Fruit fly (Drosophila melanogaster): ENCODE measurements around the gene CG34174.

The CG34174 gene

dm6 chr2L:2177312-2177968 is 36.6 kb upstream of the CG34174 start (continued):
- no peak for TF ChIP-seq CG6254 (GFP tag; optimal IDR thresholded peaks at IDR 0.05)
- peak; percentile 36 for TF ChIP-seq CG4820 (GFP tag; optimal IDR thresholded peaks at IDR 0.05)
- peak; percentile 64 for TF ChIP-seq lilli (GFP tag; optimal IDR thresholded peaks at IDR 0.05)
- no peak for TF ChIP-seq gfzf (GFP tag; optimal IDR thresholded peaks at IDR 0.05)
- TF ChIP-seq Gsc (GFP tag; IDR thresholded peaks at IDR 0.05): no peak
- TF ChIP-seq CG15696 (tag; optimal IDR thresholded peaks at IDR 0.05): no peak
- TF ChIP-seq disco-r (GFP tag; optimal IDR thresholded peaks at IDR 0.05): peak; percentile 11
- TF ChIP-seq onecut (GFP tag; IDR thresholded peaks at IDR 0.05): no peak
- TF ChIP-seq tna (GFP tag; IDR thresholded peaks at IDR 0.05; ENCODE audit: partially characterized antibody): no peak
- TF ChIP-seq CG17912 (GFP tag; optimal IDR thresholded peaks at IDR 0.05): no peak
- TF ChIP-seq Hr51 (GFP tag; optimal IDR thresholded peaks at IDR 0.05): peak; percentile 39 to 59
- TF ChIP-seq CG32767 (GFP tag; IDR thresholded peaks at IDR 0.05): 0 out of 2 replicates have a peak, but pooled peaks have one; percentile 20
- no peak for TF ChIP-seq CrebB (tag; optimal IDR thresholded peaks at IDR 0.05)
- TF ChIP-seq Rfx (GFP tag; IDR thresholded peaks at IDR 0.05): peak; percentile 62; the same call in 1 of the 2 replicates
- no peak for TF ChIP-seq CG8290 (GFP tag; optimal IDR thresholded peaks at IDR 0.05)
- peak in 1 of 2 experiments; percentile 40 for TF ChIP-seq CG8290 (tag; optimal IDR thresholded peaks at IDR 0.05)
- TF ChIP-seq CG3065 (GFP tag; optimal IDR thresholded peaks at IDR 0.05): peak; percentile 29
- peak; percentile 28 for TF ChIP-seq CG9609 (GFP tag; optimal IDR thresholded peaks at IDR 0.05)
- no peak for TF ChIP-seq CG14860 (GFP tag; IDR thresholded peaks at IDR 0.05; ENCODE audit: partially characterized antibody)
- TF ChIP-seq gcm (GFP tag; optimal IDR thresholded peaks at IDR 0.05): no peak
- peak; percentile 68 for TF ChIP-seq row (GFP tag; IDR thresholded peaks at IDR 0.05)
- no peak for TF ChIP-seq stwl (tag; optimal IDR thresholded peaks at IDR 0.05)
- no peak for TF ChIP-seq usp (GFP tag; optimal IDR thresholded peaks at IDR 0.05)
- TF ChIP-seq cas (GFP tag; IDR thresholded peaks at IDR 0.05): no peak
- 0 out of 2 replicates have a peak, but pooled peaks have one; percentile 17 for TF ChIP-seq H2.0 (GFP tag; IDR thresholded peaks at IDR 0.05)
- peak; percentile 30 for TF ChIP-seq vfl (GFP tag; optimal IDR thresholded peaks at IDR 0.05)
- no peak for TF ChIP-seq Doc2 (GFP tag; IDR thresholded peaks at IDR 0.05)
- no peak for TF ChIP-seq gsb-n (tag; optimal IDR thresholded peaks at IDR 0.05)
- TF ChIP-seq pfk (GFP tag; optimal IDR thresholded peaks at IDR 0.05): no peak
- peak; percentile 66 for TF ChIP-seq vvl (GFP tag; IDR thresholded peaks at IDR 0.05)
- TF ChIP-seq slou (GFP tag; optimal IDR thresholded peaks at IDR 0.05): peak; percentile 30
- TF ChIP-seq exex (tag; optimal IDR thresholded peaks at IDR 0.05): no peak
- no peak for TF ChIP-seq CG5245 (GFP tag; optimal IDR thresholded peaks at IDR 0.05)
- TF ChIP-seq CG7963 (GFP tag; IDR thresholded peaks at IDR 0.05; ENCODE audit: partially characterized antibody): no peak
- TF ChIP-seq CG1602 (GFP tag; optimal IDR thresholded peaks at IDR 0.05): peak; percentile 39
- peak; percentile 77 for TF ChIP-seq CG4707 (GFP tag; optimal IDR thresholded peaks at IDR 0.05)
- peak; percentile 56 for TF ChIP-seq CG11247 (GFP tag; IDR thresholded peaks at IDR 0.05)
- TF ChIP-seq sqz (GFP tag; optimal IDR thresholded peaks at IDR 0.05): no peak
- TF ChIP-seq seq (GFP tag; IDR thresholded peaks at IDR 0.05): no peak
- no peak for TF ChIP-seq Optix (GFP tag; IDR thresholded peaks at IDR 0.05)
- no peak for TF ChIP-seq Adf1 (GFP tag; IDR thresholded peaks at IDR 0.05)
- TF ChIP-seq NC2β (GFP tag; optimal IDR thresholded peaks at IDR 0.05): peak; percentile 5
- TF ChIP-seq ERR (GFP tag; optimal IDR thresholded peaks at IDR 0.05): no peak
- no peak for TF ChIP-seq dan (GFP tag; IDR thresholded peaks at IDR 0.05)
- peak; percentile 16 for TF ChIP-seq CG10543 (GFP tag; optimal IDR thresholded peaks at IDR 0.05)
- no peak for TF ChIP-seq maf-S (GFP tag; optimal IDR thresholded peaks at IDR 0.05)
- TF ChIP-seq br (optimal IDR thresholded peaks at IDR 0.05): no peak
- TF ChIP-seq Deaf1 (tag; optimal IDR thresholded peaks at IDR 0.05): no peak
- peak; percentile 13 for TF ChIP-seq CG4854 (GFP tag; optimal IDR thresholded peaks at IDR 0.05)
- TF ChIP-seq CG12391 (tag; optimal IDR thresholded peaks at IDR 0.05): peak; percentile 26
- TF ChIP-seq Ada2b (GFP tag; IDR thresholded peaks at IDR 0.05): peak; percentile 61

Data from whole organism, embryonic.